Worm (Caenorhabditis elegans) whole organism, early embryonic: Measurements from ENCODE around the gene E02A10.3.

ENCODE experiments used
- B0310.2 ChIP-seq: sonication (generic microtip); optimal IDR thresholded peaks from 2 replicates; lab custom pipeline; 2016; ENCODE audit warnings: mild to moderate bottlenecking, missing genetic modification characterization, missing compliant biosample characterization
- F13C5.2 ChIP-seq: sonication (generic microtip); optimal IDR thresholded peaks from 2 replicates; lab custom pipeline; 2017; ENCODE audit warnings: mild to moderate bottlenecking, missing genetic modification characterization, inconsistent platforms, missing compliant biosample characterization
- aly-1 ChIP-seq: sonication (generic microtip); optimal IDR thresholded peaks from 2 replicates; lab custom pipeline; 2016; ENCODE audit warnings: missing genetic modification characterization, missing compliant biosample characterization
- ama-1 ChIP-seq: fragments of 150-350 bp; optimal IDR thresholded peaks from 2 replicates; lab custom pipeline; 2014
- ceh-13 ChIP-seq: fragments of 200-800 bp; sonication (Bioruptor generic); optimal IDR thresholded peaks from 2 replicates; lab custom pipeline; 2018; ENCODE audit warnings: mild to moderate bottlenecking, missing genetic modification characterization, missing compliant biosample characterization
- ceh-36 ChIP-seq: sonication (generic microtip); optimal IDR thresholded peaks from 2 replicates; lab custom pipeline; 2016; ENCODE audit warnings: missing genetic modification characterization, inconsistent platforms, missing compliant biosample characterization
- ets-7 ChIP-seq: sonication (generic microtip); optimal IDR thresholded peaks from 2 replicates; lab custom pipeline; 2016; ENCODE audit warnings: missing genotype, missing genetic modification characterization, missing compliant biosample characterization
- flt-1 ChIP-seq: fragments of 200-800 bp; sonication (Bioruptor generic); IDR thresholded peaks from 2 replicates; pipeline ENCODE4 v1.3.6; 2022; ENCODE audit warnings: missing genetic modification characterization, missing compliant biosample characterization
- hmbx-1 ChIP-seq: sonication (generic microtip); optimal IDR thresholded peaks from 2 replicates; lab custom pipeline; 2016; ENCODE audit warnings: mild to moderate bottlenecking, missing genetic modification characterization, missing compliant biosample characterization
- hmg-4 ChIP-seq: fragments of 200-800 bp; sonication (Bioruptor generic); optimal IDR thresholded peaks from 2 replicates; lab custom pipeline; 2018; ENCODE audit warnings: mild to moderate bottlenecking, missing genetic modification characterization, missing compliant biosample characterization
- hnd-1 ChIP-seq: sonication (generic microtip); optimal IDR thresholded peaks from 2 replicates; lab custom pipeline; 2016; ENCODE audit warnings: missing genetic modification characterization, missing compliant biosample characterization
- pes-1 ChIP-seq: fragments of 200-800 bp; sonication (Bioruptor generic); IDR thresholded peaks from 2 replicates; pipeline ENCODE4 v1.3.6; 2022; ENCODE audit warnings: missing genetic modification reagents, missing genetic modification characterization, missing compliant biosample characterization
- scrt-1 ChIP-seq: fragments of 200-800 bp; sonication (Bioruptor generic); IDR thresholded peaks from 2 replicates; pipeline ENCODE4 v1.3.6; 2022; ENCODE audit warnings: missing genetic modification characterization, missing compliant biosample characterization
- sea-1 ChIP-seq: fragments of 200-800 bp; sonication (Bioruptor generic); conservative IDR thresholded peaks from 2 replicates; pipeline ENCODE4 v1.3.6; 2022; ENCODE audit warnings: missing genetic modification characterization, missing compliant biosample characterization
- tbx-11 ChIP-seq: fragments of 200-800 bp; sonication (Bioruptor generic); IDR thresholded peaks from 2 replicates; pipeline ENCODE4 v1.3.6; 2022; ENCODE audit warnings: missing genetic modification characterization, missing compliant biosample characterization
- tbx-37 ChIP-seq: fragments of 200-800 bp; sonication (Bioruptor generic); conservative IDR thresholded peaks from 2 replicates; pipeline ENCODE4 v1.3.6; 2022; ENCODE audit warnings: missing genetic modification reagents, missing genetic modification characterization, missing compliant biosample characterization
- tra-4 ChIP-seq: sonication (generic microtip); optimal IDR thresholded peaks from 2 replicates; lab custom pipeline; 2017; ENCODE audit warnings: missing genetic modification characterization, missing compliant biosample characterization

E02A10.3 gene

DNA sequence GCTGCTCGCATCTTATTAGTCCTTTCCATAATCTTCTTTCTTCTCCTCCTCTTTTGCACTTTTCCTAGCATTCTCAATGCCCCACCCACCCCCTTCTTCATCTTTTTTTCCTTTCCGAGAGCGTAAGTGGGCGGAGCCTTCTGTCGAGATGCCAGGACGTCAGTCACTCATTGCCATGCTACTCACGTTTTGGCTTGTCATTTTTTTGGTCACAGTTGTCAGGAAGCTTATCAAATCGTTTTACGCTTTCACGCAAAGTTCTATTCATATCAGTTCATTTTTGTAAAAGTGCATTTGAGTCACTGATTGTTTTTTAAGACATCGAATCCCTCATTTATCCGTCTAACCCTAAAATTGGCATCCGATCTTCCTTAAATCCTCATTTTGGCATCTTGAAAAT is 39.4 kb upstream of the E02A10.3 start:
- no peak for TF ChIP-seq B0310.2
- TF ChIP-seq scrt-1 (GFP tag; lab: Robert Waterston, UW), result no peak
- no peak for TF ChIP-seq hmg-4
- TF ChIP-seq hnd-1 (tag; lab: Kevin White, UChicago), result no peak
- no peak for TF ChIP-seq sea-1 (GFP tag; lab: Robert Waterston, UW)
- TF ChIP-seq ets-7, result no peak
- TF ChIP-seq aly-1 (tag; lab: Kevin White, UChicago), result no peak
- no peak for TF ChIP-seq ceh-36 (tag; lab: Kevin White, UChicago)

DNA sequence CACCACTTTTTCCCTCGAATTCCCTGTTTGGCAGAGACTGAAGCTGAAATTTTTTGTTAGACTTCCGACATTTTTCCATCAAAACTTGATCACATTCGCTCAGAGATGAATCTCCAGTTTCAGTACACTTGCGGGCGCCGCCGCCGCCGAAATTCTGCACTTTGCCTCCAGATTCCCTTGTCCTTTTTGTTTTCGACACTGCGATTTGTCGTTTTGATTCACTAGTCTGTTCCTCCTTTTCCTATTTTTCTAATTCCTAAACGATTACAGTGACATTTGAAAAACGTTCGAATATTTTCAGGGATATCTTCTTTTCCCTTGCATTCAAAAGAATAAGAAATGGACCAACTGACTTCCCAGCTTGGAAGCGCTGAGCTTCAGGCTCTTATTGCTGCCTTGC is 38.7 kb upstream of the E02A10.3 start, which contains the start of gene F45D3.2:
F45D3.2 (plus strand) TSS at position 301 of the 400 bp plus-strand sequence.
- TF ChIP-seq ceh-13 (GFP tag; lab: Kevin White, UChicago) (no peak), F13C5.2 (tag; lab: Kevin White, UChicago) (no peak)

ce11 chrV:12541207-12541606 is 38.2 kb upstream of the E02A10.3 start:
- TF ChIP-seq tra-4 (tag; lab: Kevin White, UChicago) (no peak), flt-1 (GFP tag; lab: Robert Waterston, UW) (no peak), hnd-1 (tag; lab: Kevin White, UChicago) (no peak), hmg-4 (no peak), tbx-37 (GFP tag; lab: Robert Waterston, UW) (no peak), ceh-13 (GFP tag; lab: Kevin White, UChicago) (no peak), F13C5.2 (tag; lab: Kevin White, UChicago) (no peak), ama-1 (lab: Kevin White, UChicago) (no peak), aly-1 (tag; lab: Kevin White, UChicago) (no peak), hmbx-1 (tag; lab: Kevin White, UChicago) (no peak), ets-7 (no peak), ceh-36 (tag; lab: Kevin White, UChicago) (no peak), tbx-11 (GFP tag; lab: Robert Waterston, UW) (no peak), pes-1 (GFP tag; lab: Robert Waterston, UW) (no peak)

- TF ChIP-seq hnd-1 (tag; lab: Kevin White, UChicago) (no peak), tbx-11 (GFP tag; lab: Robert Waterston, UW) (no peak), pes-1 (GFP tag; lab: Robert Waterston, UW) (no peak), sea-1 (GFP tag; lab: Robert Waterston, UW) (no peak), flt-1 (GFP tag; lab: Robert Waterston, UW) (no peak), ets-7 (no peak), B0310.2 (no peak), aly-1 (tag; lab: Kevin White, UChicago) (no peak), scrt-1 (GFP tag; lab: Robert Waterston, UW) (no peak), ceh-36 (tag; lab: Kevin White, UChicago) (no peak)
Measured at ce11 chrV:12542683-12543319, 36.6 kb upstream of the E02A10.3 start.

- no peak for TF ChIP-seq hmbx-1 (tag; lab: Kevin White, UChicago)
Measured at ce11 chrV:12548830-12549229, 30.6 kb upstream of the E02A10.3 start.

- TF ChIP-seq hnd-1 (tag; lab: Kevin White, UChicago), result no peak
- no peak for TF ChIP-seq B0310.2
- no peak for TF ChIP-seq tbx-11 (GFP tag; lab: Robert Waterston, UW)
- TF ChIP-seq tra-4 (tag; lab: Kevin White, UChicago), result no peak
- no peak for TF ChIP-seq sea-1 (GFP tag; lab: Robert Waterston, UW)
- TF ChIP-seq ama-1 (lab: Kevin White, UChicago), result no peak
- TF ChIP-seq tbx-37 (GFP tag; lab: Robert Waterston, UW), result no peak
- no peak for TF ChIP-seq ceh-13 (GFP tag; lab: Kevin White, UChicago)
- TF ChIP-seq hmg-4, result no peak
- TF ChIP-seq F13C5.2 (tag; lab: Kevin White, UChicago), result no peak
- TF ChIP-seq aly-1 (tag; lab: Kevin White, UChicago), result no peak
- TF ChIP-seq flt-1 (GFP tag; lab: Robert Waterston, UW), result no peak
- TF ChIP-seq pes-1 (GFP tag; lab: Robert Waterston, UW), result no peak
- no peak for TF ChIP-seq ceh-36 (tag; lab: Kevin White, UChicago)
- TF ChIP-seq scrt-1 (GFP tag; lab: Robert Waterston, UW), result no peak
- TF ChIP-seq hmbx-1 (tag; lab: Kevin White, UChicago), result no peak
- TF ChIP-seq ets-7, result no peak
Measured at ce11 chrV:12549604-12550003, 29.8 kb upstream of the E02A10.3 start.

ce11 chrV:12550036-12550626 is 29.3 kb upstream of the E02A10.3 start, which contains the start of gene F45D3.3:
TSS of gene F45D3.3 (minus strand) at chrV:12550385.
- TF ChIP-seq scrt-1 (GFP tag; lab: Robert Waterston, UW), result no peak
- no peak for TF ChIP-seq tra-4 (tag; lab: Kevin White, UChicago)
- TF ChIP-seq F13C5.2 (tag; lab: Kevin White, UChicago), result no peak

DNA sequence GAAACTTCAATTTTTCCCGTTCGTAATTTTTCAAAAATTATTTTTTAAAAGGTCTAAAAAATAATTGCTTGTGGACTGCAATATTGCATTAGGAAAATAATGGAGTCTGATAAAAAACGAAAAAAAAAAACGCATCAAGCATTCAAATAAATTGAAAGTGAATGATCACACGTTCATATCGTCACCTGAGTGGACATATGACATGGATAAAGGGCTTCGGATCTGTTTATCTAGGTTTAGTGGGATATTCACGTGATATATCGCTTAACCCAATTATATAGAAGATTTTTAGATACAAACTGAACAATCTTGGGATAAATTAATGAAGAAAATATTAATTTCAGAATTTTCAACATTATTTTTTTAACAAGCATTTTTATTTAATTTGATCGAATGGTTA is 28.6 kb upstream of the E02A10.3 start:
- TF ChIP-seq tbx-37 (GFP tag; lab: Robert Waterston, UW) (no peak), F13C5.2 (tag; lab: Kevin White, UChicago) (no peak), tbx-11 (GFP tag; lab: Robert Waterston, UW) (no peak)
